Worm (Caenorhabditis elegans): ENCODE measurements around the gene D1014.13.

The D1014.13 gene

DNA sequence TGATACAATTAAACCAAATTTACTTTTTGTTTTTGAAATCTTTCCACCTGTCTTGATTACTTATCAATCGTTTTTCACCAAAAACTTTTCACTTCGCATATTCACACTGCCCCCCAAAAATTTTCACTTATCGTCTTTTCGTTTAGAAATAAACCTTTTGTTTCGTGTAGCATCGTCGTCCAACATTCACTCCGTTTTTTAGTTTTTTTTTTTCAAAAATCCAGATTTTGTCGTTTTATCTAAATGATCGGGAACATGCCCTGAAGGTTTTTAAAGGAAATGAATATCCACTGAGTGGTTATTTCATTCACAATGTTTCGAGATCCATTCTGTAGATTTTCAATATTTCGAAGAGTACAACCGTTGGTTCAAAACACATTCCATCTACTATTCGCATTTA, 27.5 kb upstream of the D1014.13 start, which contains the start of gene D1014.7:
Gene D1014.7 (plus strand): TSS at position 301 of the 400 bp plus-strand sequence.
- TF ChIP-seq tbx-37 (GFP tag; conservative IDR thresholded peaks at IDR 0.05): no peak

DNA sequence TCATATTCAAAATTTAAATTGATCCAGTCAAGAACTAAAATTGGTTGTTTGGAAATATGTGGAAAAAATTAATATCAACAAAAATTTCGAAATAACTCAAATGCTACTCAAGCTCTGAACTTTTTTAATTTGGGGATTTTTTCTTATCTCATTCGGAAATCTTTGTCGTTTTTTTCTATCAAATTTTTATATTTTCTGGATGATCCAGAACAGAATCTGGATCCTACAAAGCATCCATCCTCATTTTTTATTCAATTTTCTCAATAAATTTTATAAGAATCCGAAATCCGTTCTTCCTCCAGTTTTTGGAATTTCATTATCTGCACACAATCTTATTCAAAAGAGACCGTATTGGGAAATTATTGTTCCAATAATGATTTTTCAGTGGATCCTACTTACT, 24.6 kb upstream of the D1014.13 start, which contains the start of gene D1014.6:
Gene D1014.6 (plus strand): TSS at position 301 of the 400 bp plus-strand sequence.
- TF ChIP-seq flt-1 (GFP tag; IDR thresholded peaks at IDR 0.05) (no peak), pes-1 (GFP tag; IDR thresholded peaks at IDR 0.05) (no peak), hnd-1 (tag; optimal IDR thresholded peaks at IDR 0.05) (no peak), aly-1 (tag; optimal IDR thresholded peaks at IDR 0.05) (no peak), tbx-11 (GFP tag; IDR thresholded peaks at IDR 0.05) (no peak), tra-4 (tag; optimal IDR thresholded peaks at IDR 0.05) (no peak), scrt-1 (GFP tag; IDR thresholded peaks at IDR 0.05) (no peak)

DNA sequence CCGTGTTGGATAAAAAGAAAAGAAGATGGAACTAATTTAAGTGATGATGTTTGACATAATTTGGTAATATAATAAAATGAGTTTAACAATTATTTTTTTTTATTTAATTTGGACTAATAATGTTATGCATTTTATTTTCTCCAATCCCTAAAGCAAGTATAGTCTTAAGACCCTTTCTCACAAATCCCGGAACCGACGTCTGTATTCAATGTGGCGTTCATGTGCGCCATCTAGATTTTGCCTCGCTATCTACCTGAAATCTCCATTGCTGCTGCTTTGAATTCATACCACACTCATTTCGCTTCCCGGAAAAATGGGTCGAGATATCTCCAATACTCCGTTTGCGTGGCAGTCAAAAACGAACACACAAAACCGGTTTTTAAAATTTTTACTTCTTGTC, 22.0 kb upstream of the D1014.13 start, which contains the start of gene D1014.5:
Gene D1014.5 (plus strand): TSS at position 301 of the 400 bp plus-strand sequence.
- TF ChIP-seq hmg-4 (GFP tag; optimal IDR thresholded peaks at IDR 0.05) (no peak), hmbx-1 (tag; optimal IDR thresholded peaks at IDR 0.05) (no peak)

DNA sequence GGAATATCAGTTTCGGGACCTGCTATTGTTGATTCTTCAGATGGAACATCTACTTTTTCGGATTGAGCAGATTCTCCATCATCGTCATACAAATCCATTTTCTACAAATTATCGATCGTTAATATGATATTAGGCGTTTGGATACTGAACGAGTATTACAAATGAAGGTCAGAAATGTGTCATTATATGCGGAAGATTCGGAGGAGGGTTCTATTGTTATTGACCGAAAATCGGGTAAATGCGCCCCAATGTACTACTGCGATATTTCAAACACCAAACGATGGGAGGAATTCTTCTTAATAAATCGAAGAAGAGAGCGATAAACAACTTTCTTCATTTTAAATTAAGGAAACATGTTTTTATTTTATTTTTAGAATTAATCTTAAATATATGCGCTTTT, 16.2 kb upstream of the D1014.13 start, which contains the start of gene spr-1:
Gene spr-1 (minus strand): TSS at position 101 of the 400 bp plus-strand sequence.
- TF ChIP-seq ama-1 (optimal IDR thresholded peaks at IDR 0.05) (no peak), flt-1 (GFP tag; IDR thresholded peaks at IDR 0.05) (no peak), sea-1 (GFP tag; conservative IDR thresholded peaks at IDR 0.05) (no peak), hmg-4 (GFP tag; optimal IDR thresholded peaks at IDR 0.05) (no peak), hmbx-1 (tag; optimal IDR thresholded peaks at IDR 0.05) (no peak), ceh-36 (tag; optimal IDR thresholded peaks at IDR 0.05) (no peak), tbx-11 (GFP tag; IDR thresholded peaks at IDR 0.05) (no peak), scrt-1 (GFP tag; IDR thresholded peaks at IDR 0.05) (no peak), aly-1 (tag; optimal IDR thresholded peaks at IDR 0.05) (no peak), ceh-13 (GFP tag; optimal IDR thresholded peaks at IDR 0.05) (no peak), hnd-1 (tag; optimal IDR thresholded peaks at IDR 0.05) (no peak), tbx-37 (GFP tag; conservative IDR thresholded peaks at IDR 0.05) (no peak)

DNA sequence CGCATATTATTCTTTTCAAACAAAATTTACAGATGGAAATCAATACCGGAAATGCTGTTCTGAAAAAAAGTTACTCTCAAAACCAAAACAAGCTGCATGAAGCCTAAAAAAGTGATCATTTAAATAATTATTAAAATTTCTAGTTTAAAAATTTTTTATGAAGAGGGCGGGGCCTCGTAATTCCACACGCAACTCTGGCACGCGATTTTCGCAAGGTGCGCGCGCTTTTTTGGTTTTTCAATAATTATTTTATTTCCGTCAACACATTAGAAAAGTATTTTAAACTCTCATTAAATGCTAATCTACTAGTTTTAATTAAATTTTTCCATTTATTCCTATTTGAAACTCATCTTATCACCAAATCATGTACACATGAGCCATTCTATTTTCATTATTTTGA, 15.7 kb upstream of the D1014.13 start:
- TF ChIP-seq scrt-1 (GFP tag; IDR thresholded peaks at IDR 0.05) (no peak), tbx-11 (GFP tag; IDR thresholded peaks at IDR 0.05) (0 out of 2 replicates have a peak, but pooled peaks have one; percentile 35)

DNA sequence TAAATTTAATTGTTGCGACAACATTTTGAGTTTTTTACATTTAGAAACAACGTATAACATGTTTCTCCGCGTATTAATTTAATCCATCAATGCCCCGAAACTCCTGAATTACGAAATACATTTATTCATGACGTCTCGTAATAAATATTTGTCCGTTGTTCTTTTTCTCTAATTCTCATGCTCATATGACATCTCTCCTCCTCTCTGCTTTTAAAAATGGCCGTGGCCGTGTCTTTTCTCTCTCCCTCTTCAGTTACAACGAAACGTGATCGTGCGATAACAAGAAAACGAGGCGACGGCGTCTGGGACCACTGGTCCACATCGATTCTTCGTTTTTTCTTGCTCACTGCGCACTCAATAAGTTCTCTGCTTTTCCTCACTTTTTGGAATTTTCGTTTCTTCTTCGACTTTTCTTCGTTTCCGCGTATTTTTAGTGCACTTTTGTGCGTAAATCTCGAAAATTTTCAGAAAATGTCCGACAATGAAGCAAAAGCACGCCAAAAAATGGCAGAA, 15.2 kb upstream of the D1014.13 start, which contains the start of gene snap-1:
Gene snap-1 (plus strand): TSS at position 463 of the 513 bp plus-strand sequence.
- TF ChIP-seq ama-1 (optimal IDR thresholded peaks at IDR 0.05) (no peak), hmg-4 (GFP tag; optimal IDR thresholded peaks at IDR 0.05) (no peak), hmbx-1 (tag; optimal IDR thresholded peaks at IDR 0.05) (no peak), hnd-1 (tag; optimal IDR thresholded peaks at IDR 0.05) (no peak), tbx-11 (GFP tag; IDR thresholded peaks at IDR 0.05) (no peak), ets-7 (tag; optimal IDR thresholded peaks at IDR 0.05) (no peak), ceh-13 (GFP tag; optimal IDR thresholded peaks at IDR 0.05) (no peak), F13C5.2 (tag; optimal IDR thresholded peaks at IDR 0.05) (no peak), aly-1 (tag; optimal IDR thresholded peaks at IDR 0.05) (no peak), flt-1 (GFP tag; IDR thresholded peaks at IDR 0.05) (no peak), B0310.2 (tag; optimal IDR thresholded peaks at IDR 0.05) (no peak), tra-4 (tag; optimal IDR thresholded peaks at IDR 0.05) (no peak), tbx-37 (GFP tag; conservative IDR thresholded peaks at IDR 0.05) (no peak)

DNA sequence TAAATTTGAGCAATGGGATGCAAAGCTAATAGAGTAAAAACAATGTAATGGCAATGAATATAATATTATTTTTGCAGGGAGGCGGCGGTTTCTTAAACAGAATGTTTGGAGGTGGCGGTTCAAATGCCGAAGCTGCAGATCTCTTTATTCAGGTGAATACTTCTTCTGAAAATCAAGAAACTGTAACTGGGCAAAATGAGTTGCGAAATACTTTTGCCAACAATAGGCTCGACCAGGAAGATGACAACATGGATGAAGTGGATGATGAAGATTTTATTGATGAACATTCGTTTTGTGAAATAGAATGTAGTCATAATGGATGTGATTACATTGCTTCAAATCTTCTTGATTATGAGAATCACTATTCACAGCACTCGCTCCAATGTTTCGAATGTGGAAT, 14.6 kb upstream of the D1014.13 start:
- TF ChIP-seq sea-1 (GFP tag; conservative IDR thresholded peaks at IDR 0.05) (no peak), flt-1 (GFP tag; IDR thresholded peaks at IDR 0.05) (no peak), scrt-1 (GFP tag; IDR thresholded peaks at IDR 0.05) (no peak), ama-1 (optimal IDR thresholded peaks at IDR 0.05) (no peak), F13C5.2 (tag; optimal IDR thresholded peaks at IDR 0.05) (no peak), aly-1 (tag; optimal IDR thresholded peaks at IDR 0.05) (no peak), tra-4 (tag; optimal IDR thresholded peaks at IDR 0.05) (no peak), ceh-36 (tag; optimal IDR thresholded peaks at IDR 0.05) (no peak), pes-1 (GFP tag; IDR thresholded peaks at IDR 0.05) (no peak), hmbx-1 (tag; optimal IDR thresholded peaks at IDR 0.05) (no peak), hnd-1 (tag; optimal IDR thresholded peaks at IDR 0.05) (no peak), hmg-4 (GFP tag; optimal IDR thresholded peaks at IDR 0.05) (no peak), tbx-11 (GFP tag; IDR thresholded peaks at IDR 0.05) (no peak), ceh-13 (GFP tag; optimal IDR thresholded peaks at IDR 0.05) (no peak), tbx-37 (GFP tag; conservative IDR thresholded peaks at IDR 0.05) (no peak), B0310.2 (tag; optimal IDR thresholded peaks at IDR 0.05) (no peak), ets-7 (tag; optimal IDR thresholded peaks at IDR 0.05) (no peak)

DNA sequence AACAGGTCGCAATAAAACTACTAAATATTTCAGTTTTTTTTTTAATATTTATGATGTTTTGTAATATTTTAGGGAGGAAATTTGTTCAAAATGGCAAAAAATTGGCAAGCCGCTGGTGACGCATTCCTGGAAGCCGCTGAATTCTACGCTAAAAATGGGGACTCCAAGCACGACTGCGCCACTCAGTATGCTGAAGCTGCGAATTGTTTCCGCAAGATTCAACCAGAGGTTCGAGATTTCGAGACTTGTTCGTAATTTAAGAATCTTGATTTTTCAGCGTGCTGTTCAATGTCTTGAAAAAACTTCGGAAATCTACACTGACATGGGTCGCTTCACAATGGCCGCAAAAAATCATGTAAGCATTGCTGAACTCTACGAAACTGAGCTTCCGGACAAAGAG, 13.8 kb upstream of the D1014.13 start:
- no peak for TF ChIP-seq tbx-37 (GFP tag; conservative IDR thresholded peaks at IDR 0.05)
- no peak for TF ChIP-seq aly-1 (tag; optimal IDR thresholded peaks at IDR 0.05)
- TF ChIP-seq ets-7 (tag; optimal IDR thresholded peaks at IDR 0.05): no peak
- no peak for TF ChIP-seq ceh-13 (GFP tag; optimal IDR thresholded peaks at IDR 0.05)
- TF ChIP-seq ama-1 (optimal IDR thresholded peaks at IDR 0.05): no peak
- TF ChIP-seq hmg-4 (GFP tag; optimal IDR thresholded peaks at IDR 0.05): no peak
- no peak for TF ChIP-seq ceh-36 (tag; optimal IDR thresholded peaks at IDR 0.05)
- TF ChIP-seq tbx-11 (GFP tag; IDR thresholded peaks at IDR 0.05): no peak
- TF ChIP-seq hmbx-1 (tag; optimal IDR thresholded peaks at IDR 0.05): no peak
- TF ChIP-seq flt-1 (GFP tag; IDR thresholded peaks at IDR 0.05): no peak
- no peak for TF ChIP-seq pes-1 (GFP tag; IDR thresholded peaks at IDR 0.05)
- no peak for TF ChIP-seq B0310.2 (tag; optimal IDR thresholded peaks at IDR 0.05)
- TF ChIP-seq F13C5.2 (tag; optimal IDR thresholded peaks at IDR 0.05): no peak

Measured in whole organism, early embryonic.